Fruit fly (Drosophila melanogaster): ENCODE data around the gene Ugt305A1.

Gene Ugt305A1

DNA sequence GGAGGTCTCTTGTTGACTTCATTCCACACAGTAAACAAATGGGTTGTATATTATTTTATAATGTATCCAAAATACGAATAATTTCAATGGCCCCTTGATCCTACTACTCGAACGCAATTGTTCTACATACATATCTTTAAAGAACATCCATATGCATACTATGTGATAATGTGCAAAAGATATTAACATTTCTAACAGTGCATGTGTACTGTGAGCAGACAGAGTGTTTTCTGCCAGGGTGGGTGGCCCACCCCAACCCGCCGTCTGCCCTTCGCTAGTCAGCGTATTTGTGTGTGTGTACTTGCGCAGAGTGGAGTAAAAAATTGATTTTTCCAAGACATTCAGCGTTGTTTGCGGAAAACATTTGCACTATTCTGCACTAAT, 11.4 kb downstream of the Ugt305A1 start (continued):
- TF ChIP-seq dsx (GFP tag; optimal IDR thresholded peaks at IDR 0.05; ENCODE audit: poor library complexity, severe bottlenecking) (peak; percentile 75), Sox15 (GFP tag; optimal IDR thresholded peaks at IDR 0.05) (peak; percentile 51), eg (GFP tag; IDR thresholded peaks at IDR 0.05) (peak; percentile 95), Sox14 (GFP tag; optimal IDR thresholded peaks at IDR 0.05) (peak; percentile 84), Hr4 (GFP tag; optimal IDR thresholded peaks at IDR 0.05) (peak; percentile 84), Hr38 (GFP tag; optimal IDR thresholded peaks at IDR 0.05) (no peak), pdm3 (GFP tag; optimal IDR thresholded peaks at IDR 0.05) (peak; percentile 79), CG6276 (GFP tag; optimal IDR thresholded peaks at IDR 0.05) (no peak), CG4318 (GFP tag; optimal IDR thresholded peaks at IDR 0.05) (peak; percentile 78), OdsH (GFP tag; optimal IDR thresholded peaks at IDR 0.05) (peak; percentile 83), CG1621 (tag; optimal IDR thresholded peaks at IDR 0.05) (peak; percentile 86), ss (GFP tag; optimal IDR thresholded peaks at IDR 0.05) (no peak), CG8632 (GFP tag; optimal IDR thresholded peaks at IDR 0.05) (peak; percentile 53), CG11294 (GFP tag; IDR thresholded peaks at IDR 0.05) (peak; percentile 92), Met (GFP tag; optimal IDR thresholded peaks at IDR 0.05) (peak; percentile 65), spab (GFP tag; optimal IDR thresholded peaks at IDR 0.05) (peak; percentile 66), Eip93F (GFP tag; optimal IDR thresholded peaks at IDR 0.05) (no peak), CG34406 (GFP tag; optimal IDR thresholded peaks at IDR 0.05) (peak; percentile 57), fd85E (GFP tag; optimal IDR thresholded peaks at IDR 0.05) (peak; percentile 54), CG3919 (GFP tag; optimal IDR thresholded peaks at IDR 0.05) (peak; percentile 88), Eip75B (GFP tag; optimal IDR thresholded peaks at IDR 0.05) (no peak), CG9139 (GFP tag; optimal IDR thresholded peaks at IDR 0.05) (peak; percentile 68), vri (GFP tag; optimal IDR thresholded peaks at IDR 0.05) (no peak), CG6792 (GFP tag; optimal IDR thresholded peaks at IDR 0.05) (no peak), Lpt (GFP tag; optimal IDR thresholded peaks at IDR 0.05) (peak; percentile 56), CG31627 (GFP tag; optimal IDR thresholded peaks at IDR 0.05) (peak; percentile 76), CG8119 (GFP tag; IDR thresholded peaks at IDR 0.05) (peak; percentile 83), acj6 (GFP tag; optimal IDR thresholded peaks at IDR 0.05) (peak; percentile 84), CG7368 (GFP tag; optimal IDR thresholded peaks at IDR 0.05) (peak; percentile 83), fkh (GFP tag; optimal IDR thresholded peaks at IDR 0.05) (no peak), svp (GFP tag) (no peak), CG15336 (GFP tag; IDR thresholded peaks at IDR 0.05) (peak; percentile 90)

DNA sequence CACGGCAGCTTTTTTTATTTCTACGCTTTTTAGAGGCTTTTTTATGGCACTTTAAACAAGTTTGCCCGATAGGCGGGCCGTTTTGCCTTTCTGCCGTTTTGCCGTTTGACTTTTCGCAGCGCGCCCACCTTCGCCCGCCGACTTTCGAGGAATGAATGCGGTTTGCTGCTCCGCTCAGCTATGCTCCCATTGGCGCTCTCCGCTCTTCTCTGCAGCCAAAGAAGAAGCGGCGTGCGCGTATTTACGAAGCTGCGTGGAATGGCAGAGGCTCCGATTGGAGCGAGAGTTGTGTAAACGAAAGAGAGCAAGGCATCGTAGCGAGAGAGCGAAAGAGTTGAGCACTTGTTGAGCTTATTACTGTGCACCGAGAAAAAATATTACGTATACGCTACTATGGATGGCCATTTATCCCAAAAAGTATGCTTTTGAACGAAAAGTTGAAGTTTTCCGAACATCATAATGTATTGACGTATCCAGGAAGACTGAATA, 12.0 kb downstream of the Ugt305A1 start, which contains the start of gene wit:
Gene wit (minus strand): TSS at position 157 of the 489 bp plus-strand sequence.
- TF ChIP-seq CG34406 (GFP tag; optimal IDR thresholded peaks at IDR 0.05) (peak; percentile 13), OdsH (GFP tag; optimal IDR thresholded peaks at IDR 0.05) (peak; percentile 5), Ets21C (GFP tag; optimal IDR thresholded peaks at IDR 0.05) (no peak), CG10631 (GFP tag; optimal IDR thresholded peaks at IDR 0.05) (no peak), fkh (GFP tag; optimal IDR thresholded peaks at IDR 0.05) (peak; percentile 21), Hr38 (GFP tag; optimal IDR thresholded peaks at IDR 0.05) (no peak), topi (GFP tag; optimal IDR thresholded peaks at IDR 0.05) (peak; percentile 10), CG8632 (GFP tag; optimal IDR thresholded peaks at IDR 0.05) (no peak), Hr39 (GFP tag; optimal IDR thresholded peaks at IDR 0.05) (peak; percentile 3), Ets96B (tag; optimal IDR thresholded peaks at IDR 0.05) (no peak), pdm3 (GFP tag; optimal IDR thresholded peaks at IDR 0.05) (peak; percentile 40), CG11902 (GFP tag; optimal IDR thresholded peaks at IDR 0.05) (no peak), CG6276 (GFP tag; optimal IDR thresholded peaks at IDR 0.05) (peak; percentile 58), Lpt (GFP tag; optimal IDR thresholded peaks at IDR 0.05) (peak; percentile 41), CG8119 (GFP tag; IDR thresholded peaks at IDR 0.05) (peak; percentile 67), ss (GFP tag; optimal IDR thresholded peaks at IDR 0.05) (peak; percentile 35 to 43), Smox (GFP tag; optimal IDR thresholded peaks at IDR 0.05) (peak; percentile 31), Eip78C (GFP tag) (peak; percentile 75), Hr4 (GFP tag; optimal IDR thresholded peaks at IDR 0.05) (peak; percentile 56), CG6854 (GFP tag; optimal IDR thresholded peaks at IDR 0.05) (peak; percentile 87), CG6792 (GFP tag; optimal IDR thresholded peaks at IDR 0.05) (peak; percentile 11), CG6808 (GFP tag; optimal IDR thresholded peaks at IDR 0.05) (no peak), Sox14 (GFP tag; optimal IDR thresholded peaks at IDR 0.05) (peak; percentile 29), net (GFP tag; optimal IDR thresholded peaks at IDR 0.05) (peak; percentile 38), esn (GFP tag; optimal IDR thresholded peaks at IDR 0.05) (peak; percentile 38), dsx (GFP tag; optimal IDR thresholded peaks at IDR 0.05; ENCODE audit: poor library complexity, severe bottlenecking) (peak; percentile 32), fd59A (GFP tag; optimal IDR thresholded peaks at IDR 0.05) (no peak), eg (GFP tag; IDR thresholded peaks at IDR 0.05) (peak; percentile 65; the same call in 2 of the 3 replicates), CG32006 (GFP tag; optimal IDR thresholded peaks at IDR 0.05) (peak; percentile 13), CG3919 (GFP tag; optimal IDR thresholded peaks at IDR 0.05) (peak; percentile 63), CG15336 (GFP tag; IDR thresholded peaks at IDR 0.05) (peak; percentile 69; the same call in 1 of the 2 replicates), CG16779 (tag; optimal IDR thresholded peaks at IDR 0.05) (peak; percentile 52), Met (GFP tag; optimal IDR thresholded peaks at IDR 0.05) (peak; percentile 45), svp (GFP tag) (peak; percentile 85), Eip75B (GFP tag; optimal IDR thresholded peaks at IDR 0.05) (peak; percentile 14)
